Worm (Caenorhabditis elegans) whole organism, mixed stage, embryonic: ENCODE measurements around the gene far-7.

Experiments
- ceh-43 ChIP-seq: fragments of 200-800 bp; sonication (Bioruptor generic); optimal IDR thresholded peaks from 2 replicates; lab custom pipeline; 2018; ENCODE audit warnings: mild to moderate bottlenecking, missing genetic modification characterization, moderate library complexity, missing compliant biosample characterization
- cnd-1 ChIP-seq: fragments of 200-800 bp; sonication (Bioruptor generic); optimal IDR thresholded peaks from 2 replicates; lab custom pipeline; 2018; ENCODE audit warnings: mild to moderate bottlenecking, missing genetic modification characterization, missing compliant biosample characterization
- lin-13 ChIP-seq: fragments of 150-350 bp; optimal IDR thresholded peaks from 2 replicates; lab custom pipeline; 2014; ENCODE audit warnings: missing biosample characterization, missing genetic modification characterization
- lin-32 ChIP-seq: fragments of 200-800 bp; sonication (Bioruptor generic); optimal IDR thresholded peaks from 2 replicates; lab custom pipeline; 2018; ENCODE audit warnings: mild to moderate bottlenecking, missing genetic modification characterization, missing compliant biosample characterization
- mep-1 ChIP-seq: fragments of 150-350 bp; optimal IDR thresholded peaks from 2 replicates; lab custom pipeline; 2017; ENCODE audit warnings: missing biosample characterization, missing genetic modification reagents, missing genetic modification characterization, inconsistent platforms
- nhr-76 ChIP-seq: sonication (generic microtip); optimal IDR thresholded peaks from 2 replicates; lab custom pipeline; 2017; ENCODE audit warnings: missing biosample characterization, missing genetic modification characterization
- pha-4 ChIP-seq: fragments of 150-350 bp; optimal IDR thresholded peaks from 2 replicates; lab custom pipeline; 2018; ENCODE audit warnings: missing biosample characterization, missing genetic modification reagents, missing genetic modification characterization
- snpc-4 ChIP-seq: fragments of 150-350 bp; optimal IDR thresholded peaks from 2 replicates; lab custom pipeline; 2014; ENCODE audit warnings: missing biosample characterization, missing genetic modification characterization
- sptf-1 ChIP-seq: sonication (generic microtip); optimal IDR thresholded peaks from 2 replicates; lab custom pipeline; 2017; ENCODE audit warnings: mild to moderate bottlenecking, missing genetic modification characterization, moderate library complexity, missing compliant biosample characterization
- unc-62 ChIP-seq: fragments of 150-350 bp; optimal IDR thresholded peaks from 2 replicates; lab custom pipeline; 2014; ENCODE audit warnings: missing biosample characterization, missing genetic modification reagents, missing genetic modification characterization
- ztf-11 ChIP-seq: fragments of 150-350 bp; optimal IDR thresholded peaks from 2 replicates; lab custom pipeline; 2014; ENCODE audit warnings: missing biosample characterization, missing genetic modification characterization

ce11 chrII:288705-289205 lies 30.8 kb upstream of the far-7 start, which contains the start of gene mrpl-41:
- TF ChIP-seq lin-32 (GFP tag; lab: Kevin White, UChicago) (no peak), mep-1 (no peak), ztf-11 (tag; lab: Kevin White, UChicago) (no peak), pha-4 (no peak), cnd-1 (tag; lab: Kevin White, UChicago) (no peak), nhr-76 (tag; lab: Kevin White, UChicago) (no peak), snpc-4 (tag; lab: Kevin White, UChicago) (no peak), unc-62 (GFP tag; lab: Kevin White, UChicago) (no peak), ceh-43 (no peak), sptf-1 (tag; lab: Kevin White, UChicago) (no peak), lin-13 (no peak)
